Worm (Caenorhabditis elegans): ENCODE results near the gene H05C05.1.

H05C05.1 gene

ce11 chrIII:2923012-2923411 is 23.9 kb upstream of the H05C05.1 start, which contains the start of gene R10F2.4:
Gene R10F2.4, minus strand, starts transcription at chrIII:2923112.
- TF ChIP-seq pax-1 (tag; optimal IDR thresholded peaks at IDR 0.05) (no peak), madf-2 (tag; optimal IDR thresholded peaks at IDR 0.05) (no peak)

ce11 chrIII:2924658-2925057 is 22.3 kb upstream of the H05C05.1 start, which contains the start of gene R10F2.5:
Gene R10F2.5, minus strand, starts transcription at chrIII:2924758.
- TF ChIP-seq ceh-22 (tag; optimal IDR thresholded peaks at IDR 0.05) (no peak), pha-4 (tag; optimal IDR thresholded peaks at IDR 0.05) (no peak), ceh-31 (tag; optimal IDR thresholded peaks at IDR 0.05) (no peak), fkh-6 (tag; optimal IDR thresholded peaks at IDR 0.05) (no peak), pat-9 (tag; optimal IDR thresholded peaks at IDR 0.05) (no peak), ref-2 (tag; optimal IDR thresholded peaks at IDR 0.05) (no peak), sdc-2 (tag; optimal IDR thresholded peaks at IDR 0.05) (no peak), hlh-15 (tag; optimal IDR thresholded peaks at IDR 0.05) (no peak), hlh-30 (tag; optimal IDR thresholded peaks at IDR 0.05; ENCODE audit: insufficient read depth) (no peak), nhr-232 (tag; optimal IDR thresholded peaks at IDR 0.05) (no peak), eyg-1 (tag; optimal IDR thresholded peaks at IDR 0.05) (no peak), pag-3 (tag; optimal IDR thresholded peaks at IDR 0.05; ENCODE audit: borderline replicate concordance) (no peak), rnt-1 (tag; optimal IDR thresholded peaks at IDR 0.05) (no peak), ceh-2 (tag; optimal IDR thresholded peaks at IDR 0.05) (no peak), dve-1 (tag; optimal IDR thresholded peaks at IDR 0.05) (no peak), ceh-24 (tag; optimal IDR thresholded peaks at IDR 0.05) (no peak), pha-2 (tag; optimal IDR thresholded peaks at IDR 0.05) (no peak), nhr-11 (tag; optimal IDR thresholded peaks at IDR 0.05) (no peak)

DNA sequence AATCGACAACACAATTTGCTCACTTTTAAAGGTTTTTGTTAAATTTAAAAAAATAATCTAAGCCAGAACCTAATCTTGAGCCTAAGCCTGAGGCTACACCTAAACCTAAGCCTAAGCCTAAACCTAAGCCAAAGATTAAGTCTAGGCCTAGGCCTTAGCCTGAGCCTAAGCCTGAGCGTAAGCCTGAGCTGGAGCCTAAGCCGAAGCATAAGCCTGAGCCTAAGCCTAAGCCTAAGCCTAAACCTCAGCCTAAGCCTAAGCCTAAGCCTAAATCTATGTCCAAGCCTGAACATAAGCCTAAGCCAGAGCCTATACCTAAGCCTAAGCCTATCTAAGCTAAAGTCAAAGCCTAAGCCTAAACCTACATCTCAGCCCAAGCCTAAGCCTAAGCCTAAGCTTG is 9.1 kb upstream of the H05C05.1 start:
- TF ChIP-seq fkh-6 (tag; optimal IDR thresholded peaks at IDR 0.05) (no peak), C08G9.2 (tag; optimal IDR thresholded peaks at IDR 0.05) (no peak), ceh-31 (tag; optimal IDR thresholded peaks at IDR 0.05) (no peak), npax-4 (tag; optimal IDR thresholded peaks at IDR 0.05) (no peak), dve-1 (tag; optimal IDR thresholded peaks at IDR 0.05) (peak; percentile 75), nfya-1 (tag; optimal IDR thresholded peaks at IDR 0.05) (no peak), ets-4 (tag; optimal IDR thresholded peaks at IDR 0.05) (no peak), ceh-6 (GFP tag; optimal IDR thresholded peaks at IDR 0.05) (no peak)

- TF ChIP-seq pqm-1 (tag; optimal IDR thresholded peaks at IDR 0.05) (no peak), C08G9.2 (tag; optimal IDR thresholded peaks at IDR 0.05) (no peak), Y22D7AL.16 (tag; optimal IDR thresholded peaks at IDR 0.05) (no peak), K02D7.2 (tag; optimal IDR thresholded peaks at IDR 0.05) (no peak), pha-4 (tag; optimal IDR thresholded peaks at IDR 0.05) (no peak)
These were observed 5.3 kb upstream of the H05C05.1 start for ce11 chrIII:2941578-2941977.

DNA sequence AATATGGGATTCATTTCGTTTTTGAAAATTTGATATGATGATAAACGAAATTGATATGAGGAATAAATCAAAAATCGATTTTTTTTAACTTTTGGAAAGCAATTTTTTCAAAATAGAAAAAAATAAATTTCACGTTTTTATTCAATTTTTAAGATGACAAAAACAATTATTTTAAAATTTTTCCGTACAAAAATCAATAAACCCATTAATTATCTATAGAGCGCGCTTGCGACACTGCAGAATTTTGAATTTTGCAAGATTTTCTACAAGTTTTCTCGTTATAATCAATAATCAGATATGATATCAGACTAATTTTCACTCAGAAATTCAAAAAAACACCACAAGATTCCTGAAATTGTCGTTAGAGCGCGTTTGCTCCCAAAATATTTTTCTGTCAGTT is 2.9 kb upstream of the H05C05.1 start, which contains the start of gene R10F2.6:
TSS of gene R10F2.6 (minus strand) at position 101 of the 400 bp plus-strand sequence.
- TF ChIP-seq sdc-2 (tag; optimal IDR thresholded peaks at IDR 0.05) (no peak), che-1 (tag; optimal IDR thresholded peaks at IDR 0.05) (no peak)

ce11 chrIII:2946101-2946500 is 817 bp upstream of the H05C05.1 start, which contains the start of gene H05C05.4:
Gene H05C05.4, minus strand, starts transcription at chrIII:2946201.
- TF ChIP-seq nhr-11 (tag; optimal IDR thresholded peaks at IDR 0.05) (no peak), elt-2 (tag; optimal IDR thresholded peaks at IDR 0.05) (no peak), pha-4 (tag; optimal IDR thresholded peaks at IDR 0.05) (no peak), ceh-48 (tag; optimal IDR thresholded peaks at IDR 0.05) (no peak), ceh-31 (tag; optimal IDR thresholded peaks at IDR 0.05) (no peak), C08G9.2 (tag; optimal IDR thresholded peaks at IDR 0.05) (no peak), hlh-13 (GFP tag; optimal IDR thresholded peaks at IDR 0.05) (no peak), C38D4.7 (GFP tag; optimal IDR thresholded peaks at IDR 0.05) (no peak), ceh-14 (tag; optimal IDR thresholded peaks at IDR 0.05) (no peak), pax-1 (tag; optimal IDR thresholded peaks at IDR 0.05) (no peak), dmd-4 (tag; optimal IDR thresholded peaks at IDR 0.05; ENCODE audit: borderline replicate concordance) (no peak), ceh-18 (tag; optimal IDR thresholded peaks at IDR 0.05) (no peak), hlh-30 (tag; optimal IDR thresholded peaks at IDR 0.05; ENCODE audit: insufficient read depth) (no peak), che-1 (tag; optimal IDR thresholded peaks at IDR 0.05) (no peak), nhr-232 (tag; optimal IDR thresholded peaks at IDR 0.05) (no peak), madf-2 (tag; optimal IDR thresholded peaks at IDR 0.05) (no peak)
